Worm (Caenorhabditis elegans): ENCODE measurements around the gene xrn-2.
A peak's percentile ranks its signal among the peaks of the same experiment; 100 is the strongest.

DNA sequence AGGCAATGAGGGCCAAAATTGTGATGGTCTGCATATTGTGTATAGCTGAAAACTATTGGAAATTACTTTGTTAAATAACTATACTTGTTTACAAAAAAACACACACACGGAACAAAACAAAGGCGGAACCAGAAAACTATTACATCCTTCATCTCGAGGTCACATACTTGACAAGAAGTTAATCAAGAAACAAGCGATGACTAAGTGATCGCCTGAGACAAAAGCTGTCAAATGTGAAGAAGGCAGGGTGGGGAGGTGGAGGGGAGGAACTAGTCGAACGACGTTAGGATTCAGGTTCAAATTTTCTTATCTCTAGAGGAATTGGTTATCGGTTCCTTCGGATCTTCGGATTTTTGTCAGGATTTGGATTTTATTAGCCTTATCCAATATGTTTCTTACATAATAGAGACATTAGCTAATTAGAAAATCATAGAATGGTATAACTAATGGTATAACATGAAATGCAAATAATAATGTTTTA lies 46.3 kb upstream of the xrn-2 start, which contains the start of gene cpg-7:
- TF ChIP-seq egl-27 (tag; optimal IDR thresholded peaks at IDR 0.05) (no peak), nhr-11 (tag; optimal IDR thresholded peaks at IDR 0.05) (no peak), R02D3.7 (tag; optimal IDR thresholded peaks at IDR 0.05) (no peak), ceh-9 (tag; optimal IDR thresholded peaks at IDR 0.05) (no peak), mdl-1 (tag; optimal IDR thresholded peaks at IDR 0.05) (no peak), elt-3 (tag; optimal IDR thresholded peaks at IDR 0.05) (no peak), fkh-2 (tag; optimal IDR thresholded peaks at IDR 0.05) (no peak), ztf-11 (tag; optimal IDR thresholded peaks at IDR 0.05) (no peak), nhr-237 (tag; optimal IDR thresholded peaks at IDR 0.05) (no peak), snpc-4 (tag; optimal IDR thresholded peaks at IDR 0.05) (no peak), aly-2 (tag; optimal IDR thresholded peaks at IDR 0.05) (no peak), skn-1 (tag; optimal IDR thresholded peaks at IDR 0.05) (no peak), ama-1 (optimal IDR thresholded peaks at IDR 0.05) (peak; percentile 44)

Measured in whole organism, L3 larva.